Fruit fly (Drosophila melanogaster) Kc167 (cell line): ENCODE data around the gene CG34303.

Experiments
- Myc ChIP-seq: fragments of >200 bp; optimal IDR thresholded peaks from 2 replicates; lab custom pipeline; 2017; ENCODE audit warnings: missing external identifiers
- Sin3A ChIP-seq: fragments of >200 bp; optimal IDR thresholded peaks from 2 replicates; lab custom pipeline; 2018; ENCODE audit warnings: missing external identifiers
- h ChIP-seq: fragments of >200 bp; optimal IDR thresholded peaks from 3 replicates; lab custom pipeline; 2018; ENCODE audit warnings: missing external identifiers
- insv ChIP-seq: fragments of >200 bp; optimal IDR thresholded peaks from 3 replicates; lab custom pipeline; 2018; ENCODE audit warnings: missing external identifiers
- psq ChIP-seq: fragments of >200 bp; optimal IDR thresholded peaks from 2 replicates; lab custom pipeline; 2017; ENCODE audit warnings: missing external identifiers
- ttk ChIP-seq: sonication (Bioruptor generic); optimal IDR thresholded peaks from 2 replicates; lab custom pipeline; 2017; ENCODE audit warnings: missing external identifiers

Gene CG34303

dm6 chr3R:10153957-10154685 is 2.4 kb upstream of the CG34303 start:
- TF ChIP-seq ttk (lab: Kevin White, UChicago) = no peak
- no peak for TF ChIP-seq Sin3A
- no peak for TF ChIP-seq psq (lab: Kevin White, UChicago)
- no peak for TF ChIP-seq h (lab: Kevin White, UChicago)
- TF ChIP-seq insv (lab: Kevin White, UChicago) = no peak
- no peak for TF ChIP-seq Myc

- no peak for TF ChIP-seq Sin3A
- no peak for TF ChIP-seq psq (lab: Kevin White, UChicago)
These were observed 1.1 kb downstream of the CG34303 start for dm6 chr3R:10150555-10150954.

- TF ChIP-seq Sin3A (no peak), Myc (no peak), insv (lab: Kevin White, UChicago) (no peak), ttk (lab: Kevin White, UChicago) (no peak), h (lab: Kevin White, UChicago) (no peak), psq (lab: Kevin White, UChicago) (no peak)
These were observed 1.8 kb downstream of the CG34303 start for dm6 chr3R:10149667-10150398.

- TF ChIP-seq h (lab: Kevin White, UChicago) = no peak
- no peak for TF ChIP-seq Myc
- TF ChIP-seq psq (lab: Kevin White, UChicago) = no peak
- no peak for TF ChIP-seq ttk (lab: Kevin White, UChicago)
- TF ChIP-seq insv (lab: Kevin White, UChicago) = no peak
- no peak for TF ChIP-seq Sin3A
These were observed 3.2 kb downstream of the CG34303 start for dm6 chr3R:10148376-10148887.

- no peak for TF ChIP-seq psq (lab: Kevin White, UChicago)
- no peak for TF ChIP-seq ttk (lab: Kevin White, UChicago)
- no peak for TF ChIP-seq h (lab: Kevin White, UChicago)
- TF ChIP-seq Myc = no peak
- TF ChIP-seq Sin3A = no peak
- TF ChIP-seq insv (lab: Kevin White, UChicago) = no peak
These were observed 4.5 kb downstream of the CG34303 start for dm6 chr3R:10147176-10147575.

- TF ChIP-seq ttk (lab: Kevin White, UChicago) = no peak
- TF ChIP-seq h (lab: Kevin White, UChicago) = no peak
- no peak for TF ChIP-seq insv (lab: Kevin White, UChicago)
- no peak for TF ChIP-seq Sin3A
- TF ChIP-seq Myc = no peak
- no peak for TF ChIP-seq psq (lab: Kevin White, UChicago)
These were observed 7.3 kb downstream of the CG34303 start, which contains the start of the genes TAF1B and Invadolysin for dm6 chr3R:10144103-10144998. TAF1B (minus strand) TSS chr3R:10144184. Invadolysin (plus strand) TSS chr3R:10144668.

dm6 chr3R:10142770-10143169 is 8.9 kb downstream of the CG34303 start, which contains the start of gene CG42759:
CG42759 (plus strand) TSS chr3R:10143070.
- TF ChIP-seq h (lab: Kevin White, UChicago) (no peak), Sin3A (no peak), psq (lab: Kevin White, UChicago) (no peak), insv (lab: Kevin White, UChicago) (no peak), Myc (no peak), ttk (lab: Kevin White, UChicago) (no peak)

- no peak for TF ChIP-seq Myc
- no peak for TF ChIP-seq ttk (lab: Kevin White, UChicago)
- no peak for TF ChIP-seq psq (lab: Kevin White, UChicago)
- TF ChIP-seq insv (lab: Kevin White, UChicago) = no peak
- no peak for TF ChIP-seq Sin3A
- no peak for TF ChIP-seq h (lab: Kevin White, UChicago)
These were observed 11.8 kb downstream of the CG34303 start, which contains the start of gene tws for dm6 chr3R:10139649-10140598. tws (minus strand) TSS chr3R:10139772.

- TF ChIP-seq h (lab: Kevin White, UChicago) (no peak), Myc (no peak), psq (lab: Kevin White, UChicago) (no peak), insv (lab: Kevin White, UChicago) (no peak), Sin3A (no peak), ttk (lab: Kevin White, UChicago) (no peak)
These were observed 12.8 kb downstream of the CG34303 start for dm6 chr3R:10138900-10139299.

dm6 chr3R:10137801-10138200 is 13.9 kb downstream of the CG34303 start:
- TF ChIP-seq Sin3A = no peak
- TF ChIP-seq ttk (lab: Kevin White, UChicago) = no peak
- no peak for TF ChIP-seq Myc
- no peak for TF ChIP-seq h (lab: Kevin White, UChicago)
